Worm (Caenorhabditis elegans): ENCODE data around the gene T28D9.1.

ce11 chrII:6513911-6514310, 21.7 kb downstream of the T28D9.1 start, which contains the start of gene R05G9R.1:
- TF ChIP-seq flt-1 (GFP tag; IDR thresholded peaks at IDR 0.05), result no peak
- TF ChIP-seq klf-2 (GFP tag; conservative IDR thresholded peaks at IDR 0.05), result no peak
- no peak for TF ChIP-seq T22C8.4 (GFP tag; IDR thresholded peaks at IDR 0.05)
- TF ChIP-seq ztf-23 (GFP tag; IDR thresholded peaks at IDR 0.05), result no peak
- no peak for TF ChIP-seq tab-1 (GFP tag; IDR thresholded peaks at IDR 0.05)
- TF ChIP-seq ref-1 (GFP tag; conservative IDR thresholded peaks at IDR 0.05), result no peak
- TF ChIP-seq cog-1 (tag; optimal IDR thresholded peaks at IDR 0.05), result no peak
- no peak for TF ChIP-seq med-1 (GFP tag; optimal IDR thresholded peaks at IDR 0.05; ENCODE audit: insufficient read depth)
- TF ChIP-seq ztf-29 (GFP tag; IDR thresholded peaks at IDR 0.05), result no peak
